3 worm cellular contexts compared by ENCODE assay signal in the genomic region with DNA sequence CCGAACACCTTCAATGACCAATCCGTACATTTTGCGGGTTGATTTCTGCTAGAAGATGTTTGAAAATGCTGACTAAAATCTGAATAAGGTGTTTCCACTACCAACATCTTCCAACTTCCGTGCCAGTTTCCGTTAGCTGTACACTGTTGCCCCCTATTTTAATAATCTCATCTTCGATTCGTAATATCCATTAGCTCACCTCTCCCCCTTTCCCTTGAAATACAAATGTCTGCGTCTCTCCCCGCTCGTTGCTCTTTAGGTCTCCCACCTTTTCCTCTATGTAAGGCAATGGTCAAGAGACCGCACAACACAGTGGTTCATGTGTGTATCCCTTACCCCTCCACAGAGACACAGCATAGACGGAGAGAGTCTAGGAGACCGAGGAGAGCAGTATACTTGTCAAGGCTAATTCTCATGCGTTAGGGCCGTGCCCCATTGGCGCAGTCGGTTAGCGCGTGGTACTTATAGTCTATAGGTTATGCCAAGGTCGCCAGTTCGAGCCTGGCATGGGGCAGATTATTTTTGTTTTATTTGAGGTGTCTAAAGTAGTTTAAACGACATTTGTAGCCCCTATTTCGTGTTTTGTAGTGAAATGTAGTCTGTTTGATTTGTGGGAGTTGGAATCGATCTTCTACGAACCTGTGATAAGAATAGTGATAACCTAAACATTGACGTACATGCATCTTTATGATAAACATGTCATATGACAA.
A peak's percentile ranks its signal among the peaks of the same experiment; 100 is the strongest.
TF ChIP-seq lines count a peak whose summit lies in the region.

Gene gcy-33 (minus strand): TSS at position 51 of the 710 bp plus-strand sequence.

TF ChIP-seq in whole organism, L1 larva, 84 proteins besides CTCF, POLR2A, EP300 and RAD21 (continued from another document and continues in another):
- TF ChIP-seq mef-2 (tag; optimal IDR thresholded peaks at IDR 0.05; lab: Kevin White, UChicago) (no peak), mdl-1 (tag; optimal IDR thresholded peaks at IDR 0.05; lab: Kevin White, UChicago) (peak in 1 of 2 experiments; percentile 79), zip-4 (GFP tag; optimal IDR thresholded peaks at IDR 0.05; lab: Kevin White, UChicago) (peak; percentile 56), vab-15 (tag; optimal IDR thresholded peaks at IDR 0.05; lab: Kevin White, UChicago) (no peak), elt-3 (tag; optimal IDR thresholded peaks at IDR 0.05; lab: Kevin White, UChicago) (peak in 5 of 6 experiments; percentile 17 to 58 (median 43)), C34B4.2 (tag; optimal IDR thresholded peaks at IDR 0.05; lab: Kevin White, UChicago) (no peak), nhr-47 (tag; optimal IDR thresholded peaks at IDR 0.05; lab: Kevin White, UChicago) (peak; percentile 92), rnt-1 (tag; optimal IDR thresholded peaks at IDR 0.05; lab: Kevin White, UChicago) (peak; percentile 73), snu-23 (GFP tag; optimal IDR thresholded peaks at IDR 0.05; lab: Kevin White, UChicago) (peak; percentile 92), nhr-20 (tag; optimal IDR thresholded peaks at IDR 0.05; lab: Kevin White, UChicago) (peak; percentile 94), fos-1 (tag; optimal IDR thresholded peaks at IDR 0.05; lab: Kevin White, UChicago) (peak; percentile 35), efl-3 (GFP tag; optimal IDR thresholded peaks at IDR 0.05; lab: Kevin White, UChicago) (no peak), lsy-2 (tag; optimal IDR thresholded peaks at IDR 0.05; lab: Kevin White, UChicago) (peak; percentile 73 to 79), unc-30 (tag; optimal IDR thresholded peaks at IDR 0.05; lab: Kevin White, UChicago) (no peak), ceh-82 (tag; optimal IDR thresholded peaks at IDR 0.05; lab: Kevin White, UChicago) (peak; percentile 49 to 71 (median 67)), egl-27 (tag; optimal IDR thresholded peaks at IDR 0.05; lab: Kevin White, UChicago) (no peak), egl-13 (tag; optimal IDR thresholded peaks at IDR 0.05; lab: Kevin White, UChicago) (peak; percentile 87), F16B12.6 (tag; optimal IDR thresholded peaks at IDR 0.05; lab: Kevin White, UChicago) (peak; percentile 25), efl-1 (optimal IDR thresholded peaks at IDR 0.05; lab: Kevin White, UChicago) (peak; percentile 64 to 73), efl-1 (GFP tag; optimal IDR thresholded peaks at IDR 0.05 in 1 of 2; lab: Kevin White, UChicago) (peak; percentile 48 to 97), lin-13 (GFP tag; optimal IDR thresholded peaks at IDR 0.05; lab: Kevin White, UChicago) (peak; percentile 44), nhr-90 (tag; optimal IDR thresholded peaks at IDR 0.05; lab: Kevin White, UChicago; ENCODE audit: poor library complexity) (peak; percentile 91), elt-2 (tag; optimal IDR thresholded peaks at IDR 0.05; lab: Kevin White, UChicago) (peak; percentile 98), fkh-10 (GFP tag; optimal IDR thresholded peaks at IDR 0.05; lab: Kevin White, UChicago) (peak; percentile 18), zag-1 (tag; optimal IDR thresholded peaks at IDR 0.05; lab: Kevin White, UChicago) (no peak), ztf-4 (tag; optimal IDR thresholded peaks at IDR 0.05; lab: Kevin White, UChicago) (peak; percentile 58), ama-1 (optimal IDR thresholded peaks at IDR 0.05; lab: Kevin White, UChicago) (no peak), hpl-2 (GFP tag; optimal IDR thresholded peaks at IDR 0.05; lab: Kevin White, UChicago) (no peak), pqm-1 (tag; optimal IDR thresholded peaks at IDR 0.05; lab: Kevin White, UChicago) (peak; percentile 71), lir-3 (tag; optimal IDR thresholded peaks at IDR 0.05; lab: Kevin White, UChicago; ENCODE audit: poor library complexity) (peak; percentile 56), xbp-1 (tag; optimal IDR thresholded peaks at IDR 0.05; lab: Kevin White, UChicago) (peak; percentile 83), ets-5 (GFP tag; IDR thresholded peaks at IDR 0.05; lab: Robert Waterston, UW) (no peak), alr-1 (tag; optimal IDR thresholded peaks at IDR 0.05; lab: Kevin White, UChicago; ENCODE audit: borderline replicate concordance) (no peak), hlh-4 (tag; optimal IDR thresholded peaks at IDR 0.05; lab: Kevin White, UChicago) (no peak), dpl-1 (GFP tag; optimal IDR thresholded peaks at IDR 0.05; lab: Kevin White, UChicago) (peak; percentile 31 to 63 (median 60)), sox-4 (tag; optimal IDR thresholded peaks at IDR 0.05; lab: Kevin White, UChicago) (peak; percentile 71), unc-130 (tag; optimal IDR thresholded peaks at IDR 0.05; lab: Kevin White, UChicago) (peak; percentile 48), Y116A8C.19 (tag; optimal IDR thresholded peaks at IDR 0.05; lab: Kevin White, UChicago; ENCODE audit: borderline replicate concordance) (no peak), ces-1 (GFP tag; optimal IDR thresholded peaks at IDR 0.05; lab: Kevin White, UChicago) (no peak), ceh-63 (GFP tag; optimal IDR thresholded peaks at IDR 0.05; lab: Kevin White, UChicago) (no peak)

TF ChIP-seq in whole organism, L3 larva, 47 proteins besides CTCF, POLR2A, EP300 and RAD21 (continued from another document):
- TF ChIP-seq fkh-2 (tag; optimal IDR thresholded peaks at IDR 0.05; lab: Kevin White, UChicago) (no peak), nhr-77 (tag; optimal IDR thresholded peaks at IDR 0.05; lab: Kevin White, UChicago) (peak; percentile 36), jun-1 (tag; optimal IDR thresholded peaks at IDR 0.05; lab: Kevin White, UChicago) (peak; percentile 65), sea-2 (GFP tag; optimal IDR thresholded peaks at IDR 0.05; lab: Kevin White, UChicago) (peak; percentile 60), daf-12 (tag; optimal IDR thresholded peaks at IDR 0.05; lab: Kevin White, UChicago) (no peak), eor-1 (tag; optimal IDR thresholded peaks at IDR 0.05; lab: Kevin White, UChicago) (no peak), tbx-2 (tag; optimal IDR thresholded peaks at IDR 0.05; lab: Kevin White, UChicago) (peak; percentile 78), nhr-25 (tag; optimal IDR thresholded peaks at IDR 0.05; lab: Kevin White, UChicago) (peak; percentile 71), snpc-4 (tag; optimal IDR thresholded peaks at IDR 0.05; lab: Kevin White, UChicago) (peak; percentile 30), R02D3.7 (tag; optimal IDR thresholded peaks at IDR 0.05; lab: Kevin White, UChicago) (peak; percentile 64), nfya-1 (tag; optimal IDR thresholded peaks at IDR 0.05; lab: Kevin White, UChicago; ENCODE audit: insufficient read depth) (peak; percentile 78), zag-1 (tag; optimal IDR thresholded peaks at IDR 0.05; lab: Kevin White, UChicago) (no peak), mdl-1 (tag; optimal IDR thresholded peaks at IDR 0.05; lab: Kevin White, UChicago) (no peak), ceh-16 (tag; optimal IDR thresholded peaks at IDR 0.05; lab: Kevin White, UChicago) (no peak), ztf-4 (tag; optimal IDR thresholded peaks at IDR 0.05; lab: Kevin White, UChicago) (peak; percentile 15), pqm-1 (tag; optimal IDR thresholded peaks at IDR 0.05; lab: Kevin White, UChicago) (peak; percentile 97), elt-2 (tag; optimal IDR thresholded peaks at IDR 0.05; lab: Kevin White, UChicago) (peak; percentile 94), lsy-12 (tag; optimal IDR thresholded peaks at IDR 0.05; lab: Kevin White, UChicago) (peak; percentile 84), unc-39 (tag; optimal IDR thresholded peaks at IDR 0.05; lab: Kevin White, UChicago) (no peak), lin-15B (tag; optimal IDR thresholded peaks at IDR 0.05; lab: Kevin White, UChicago) (no peak), ZK546.5 (tag; optimal IDR thresholded peaks at IDR 0.05; lab: Kevin White, UChicago) (no peak), hmg-11 (tag; optimal IDR thresholded peaks at IDR 0.05; lab: Kevin White, UChicago) (peak; percentile 99), aly-2 (tag; optimal IDR thresholded peaks at IDR 0.05; lab: Kevin White, UChicago) (peak; percentile 16), fos-1 (tag; optimal IDR thresholded peaks at IDR 0.05; lab: Kevin White, UChicago) (peak; percentile 62), fkh-10 (GFP tag; optimal IDR thresholded peaks at IDR 0.05; lab: Kevin White, UChicago) (no peak), pha-4 (tag; optimal IDR thresholded peaks at IDR 0.05; lab: Kevin White, UChicago) (peak; percentile 79), egl-5 (tag; optimal IDR thresholded peaks at IDR 0.05; lab: Kevin White, UChicago) (peak; percentile 75), unc-62 (GFP tag; optimal IDR thresholded peaks at IDR 0.05; lab: Kevin White, UChicago) (no peak), ceh-28 (tag; optimal IDR thresholded peaks at IDR 0.05; lab: Kevin White, UChicago) (peak; percentile 67), elt-1 (tag; optimal IDR thresholded peaks at IDR 0.05; lab: Kevin White, UChicago) (no peak)

TF ChIP-seq in whole organism, young adult, 124 proteins besides CTCF, POLR2A, EP300 and RAD21 (continued from another document and continues in another):
- TF ChIP-seq ekl-4 (GFP tag; IDR thresholded peaks at IDR 0.05; lab: Robert Waterston, UW) (peak; percentile 91), chd-7 (tag; optimal IDR thresholded peaks at IDR 0.05; lab: Kevin White, UChicago) (peak; percentile 93), sea-2 (GFP tag; IDR thresholded peaks at IDR 0.05; lab: Robert Waterston, UW) (no peak), zim-3 (tag; optimal IDR thresholded peaks at IDR 0.05; lab: Kevin White, UChicago) (peak; percentile 92), dpl-1 (GFP tag; optimal IDR thresholded peaks at IDR 0.05; lab: Kevin White, UChicago) (no peak), F39B2.1 (GFP tag; IDR thresholded peaks at IDR 0.05; lab: Robert Waterston, UW) (0 out of 2 replicates have a peak, but pooled peaks have one; percentile 7), ztf-28 (GFP tag; IDR thresholded peaks at IDR 0.05; lab: Robert Waterston, UW) (peak; percentile 74; the same call in 1 of the 2 replicates), lin-40 (tag; optimal IDR thresholded peaks at IDR 0.05; lab: Kevin White, UChicago) (peak; percentile 87), T07F8.4 (tag; optimal IDR thresholded peaks at IDR 0.05; lab: Kevin White, UChicago) (peak; percentile 76), ztf-3 (GFP tag; optimal IDR thresholded peaks at IDR 0.05; lab: Kevin White, UChicago) (no peak), ZK185.1 (tag; optimal IDR thresholded peaks at IDR 0.05; lab: Kevin White, UChicago; ENCODE audit: poor library complexity, severe bottlenecking) (peak; percentile 85), cebp-1 (GFP tag; IDR thresholded peaks at IDR 0.05; lab: Robert Waterston, UW) (no peak), cebp-1 (tag; optimal IDR thresholded peaks at IDR 0.05; lab: Kevin White, UChicago) (peak; percentile 84), F33H1.4 (GFP tag; IDR thresholded peaks at IDR 0.05; lab: Robert Waterston, UW) (peak; percentile 29; the same call in 1 of the 2 replicates), madf-6 (GFP tag; IDR thresholded peaks at IDR 0.05; lab: Robert Waterston, UW) (peak; percentile 70), ceh-79 (tag; optimal IDR thresholded peaks at IDR 0.05; lab: Kevin White, UChicago) (no peak), nfya-2 (GFP tag; IDR thresholded peaks at IDR 0.05; lab: Robert Waterston, UW) (no peak), tbp1 (GFP tag; optimal IDR thresholded peaks at IDR 0.05; lab: Kevin White, UChicago) (peak; percentile 99), ztf-25 (GFP tag; IDR thresholded peaks at IDR 0.05; lab: Robert Waterston, UW) (peak; percentile 77), hmg-1.2 (GFP tag; IDR thresholded peaks at IDR 0.05; lab: Robert Waterston, UW) (peak; percentile 83), attf-6 (GFP tag; IDR thresholded peaks at IDR 0.05; lab: Robert Waterston, UW) (no peak; the same call in 1 of the 2 replicates), fkh-3 (tag; optimal IDR thresholded peaks at IDR 0.05; lab: Kevin White, UChicago) (peak; percentile 95), ceh-100 (GFP tag; IDR thresholded peaks at IDR 0.05; lab: Robert Waterston, UW) (peak; percentile 79), Y79H2A.3 (GFP tag; conservative IDR thresholded peaks at IDR 0.05; lab: Robert Waterston, UW) (0 out of 2 replicates have a peak, but pooled peaks have one; percentile 19), rpc-1 (optimal IDR thresholded peaks at IDR 0.05; lab: Kevin White, UChicago) (peak; percentile 87), rpc-1 (tag; optimal IDR thresholded peaks at IDR 0.05; lab: Kevin White, UChicago) (peak; percentile 88), B0019.2 (GFP tag; conservative IDR thresholded peaks at IDR 0.05; lab: Robert Waterston, UW) (no peak), ceh-58 (GFP tag; IDR thresholded peaks at IDR 0.05; lab: Robert Waterston, UW) (0 out of 2 replicates have a peak, but pooled peaks have one; percentile 15), D2030.7 (GFP tag; IDR thresholded peaks at IDR 0.05; lab: Robert Waterston, UW) (peak; percentile 72), attf-3 (GFP tag; conservative IDR thresholded peaks at IDR 0.05; lab: Robert Waterston, UW) (peak; percentile 67), madf-8 (GFP tag; conservative IDR thresholded peaks at IDR 0.05; lab: Robert Waterston, UW) (peak; percentile 47), egl-44 (GFP tag; IDR thresholded peaks at IDR 0.05; lab: Robert Waterston, UW) (peak; percentile 90), ceh-27 (GFP tag; optimal IDR thresholded peaks at IDR 0.05; lab: Kevin White, UChicago) (peak; percentile 86), lin-26 (GFP tag; IDR thresholded peaks at IDR 0.05; lab: Robert Waterston, UW) (peak; percentile 92), xnd-1 (tag; optimal IDR thresholded peaks at IDR 0.05; lab: Kevin White, UChicago) (no peak), hrde-1 (tag; optimal IDR thresholded peaks at IDR 0.05; lab: Kevin White, UChicago; ENCODE audit: borderline replicate concordance) (peak; percentile 83), dox-1 (GFP tag; IDR thresholded peaks at IDR 0.05; lab: Robert Waterston, UW) (peak; percentile 82), mcd-1 (GFP tag; IDR thresholded peaks at IDR 0.05; lab: Robert Waterston, UW) (peak; percentile 80), T26A5.8 (tag; optimal IDR thresholded peaks at IDR 0.05; lab: Kevin White, UChicago) (peak; percentile 83), C17E4.6 (GFP tag; IDR thresholded peaks at IDR 0.05; lab: Robert Waterston, UW) (peak; percentile 81; the same call in 1 of the 2 replicates), lin-54 (GFP tag; optimal IDR thresholded peaks at IDR 0.05; lab: Kevin White, UChicago) (peak; percentile 73), Y67H2A.10 (GFP tag; conservative IDR thresholded peaks at IDR 0.05; lab: Robert Waterston, UW) (peak; percentile 28; the same call in 1 of the 2 replicates), F57C9.4 (tag; optimal IDR thresholded peaks at IDR 0.05; lab: Kevin White, UChicago) (no peak), madf-3 (GFP tag; IDR thresholded peaks at IDR 0.05; lab: Robert Waterston, UW) (peak; percentile 91), ceh-40 (GFP tag; IDR thresholded peaks at IDR 0.05; lab: Robert Waterston, UW) (peak; percentile 12; the same call in 1 of the 2 replicates), unc-130 (GFP tag; optimal IDR thresholded peaks at IDR 0.05; lab: Kevin White, UChicago) (peak; percentile 72), tlf-1 (GFP tag; optimal IDR thresholded peaks at IDR 0.05; lab: Kevin White, UChicago) (peak; percentile 75), F52B5.7 (tag; optimal IDR thresholded peaks at IDR 0.05; lab: Kevin White, UChicago) (peak; percentile 85), rec-8 (tag; optimal IDR thresholded peaks at IDR 0.05; lab: Kevin White, UChicago) (peak; percentile 55 to 92), mel-28 (tag; optimal IDR thresholded peaks at IDR 0.05; lab: Kevin White, UChicago; ENCODE audit: borderline replicate concordance) (no peak), K12H6.12 (tag; optimal IDR thresholded peaks at IDR 0.05; lab: Kevin White, UChicago) (peak; percentile 70), egrh-3 (GFP tag; IDR thresholded peaks at IDR 0.05; lab: Robert Waterston, UW) (peak; percentile 43; the same call in 1 of the 2 replicates), nhr-80 (tag; optimal IDR thresholded peaks at IDR 0.05; lab: Kevin White, UChicago) (peak; percentile 81), F57A8.1 (GFP tag; optimal IDR thresholded peaks at IDR 0.05; lab: Kevin White, UChicago) (peak; percentile 83), aptf-2 (GFP tag; conservative IDR thresholded peaks at IDR 0.05; lab: Robert Waterston, UW) (no peak), die-1 (tag; optimal IDR thresholded peaks at IDR 0.05; lab: Kevin White, UChicago) (peak; percentile 89), ztf-22 (GFP tag; optimal IDR thresholded peaks at IDR 0.05; lab: Kevin White, UChicago) (peak; percentile 94), nhr-27 (tag; optimal IDR thresholded peaks at IDR 0.05; lab: Kevin White, UChicago) (peak; percentile 81), lag-1 (GFP tag; IDR thresholded peaks at IDR 0.05; lab: Robert Waterston, UW) (peak; percentile 85; the same call in 1 of the 2 replicates)
